Fruit fly (Drosophila melanogaster) whole organism: Measurements from ENCODE around the gene NANS.
A peak's percentile ranks its signal among the peaks of the same experiment; 100 is the strongest.

Source experiments
- CG8478 ChIP-seq: fragments of >200 bp; optimal IDR thresholded peaks from 2 replicates; lab custom pipeline; 2018; ENCODE audit warnings: inconsistent platforms
- Dll ChIP-seq: fragments of >200 bp; optimal IDR thresholded peaks from 2 replicates; lab custom pipeline; 2017
- EcR ChIP-seq, 2 experiments: fragments of >200 bp; optimal IDR thresholded peaks; 2 replicates each; lab custom pipeline; 2017; ENCODE audit warnings: missing biosample characterization in 2 of 2, missing genetic modification characterization in 2 of 2, missing genetic modification reagents in 2 of 2
- pan ChIP-seq: fragments of >200 bp; optimal IDR thresholded peaks from 2 replicates; lab custom pipeline; 2017
- psq ChIP-seq: fragments of >200 bp; optimal IDR thresholded peaks from 2 replicates; lab custom pipeline; 2017
- usp ChIP-seq: fragments of >200 bp; optimal IDR thresholded peaks from 2 replicates; lab custom pipeline; 2017; ENCODE audit warnings: missing biosample characterization, missing genetic modification characterization, mixed read lengths

NANS gene

DNA sequence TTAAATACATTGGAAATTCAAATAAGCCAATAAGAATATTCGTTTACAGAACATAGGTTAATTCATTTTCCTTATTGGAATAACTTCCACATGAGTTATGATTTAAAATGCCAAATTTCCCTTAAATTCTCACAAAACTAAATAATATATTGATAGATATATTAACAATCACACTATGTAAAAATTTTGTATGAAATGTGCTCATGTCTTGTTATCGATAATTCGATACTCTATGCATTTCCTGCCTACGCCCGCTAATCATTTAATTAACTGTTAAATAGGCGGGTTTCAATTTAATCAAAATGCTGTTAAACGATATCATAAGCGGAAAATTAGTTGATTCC, at the start of gene NANS:
Gene NANS (plus strand): TSS at position 269 of the 344 bp plus-strand sequence.
- TF ChIP-seq CG8478 (lab: Kevin White, UChicago) (no peak), usp (no peak), psq (lab: Kevin White, UChicago) (no peak), Dll (lab: Kevin White, UChicago) (no peak), pan (lab: Kevin White, UChicago) (no peak), EcR (GFP tag; optimal IDR thresholded peaks at IDR 0.05; lab: Kevin White, UChicago) (no peak)

DNA sequence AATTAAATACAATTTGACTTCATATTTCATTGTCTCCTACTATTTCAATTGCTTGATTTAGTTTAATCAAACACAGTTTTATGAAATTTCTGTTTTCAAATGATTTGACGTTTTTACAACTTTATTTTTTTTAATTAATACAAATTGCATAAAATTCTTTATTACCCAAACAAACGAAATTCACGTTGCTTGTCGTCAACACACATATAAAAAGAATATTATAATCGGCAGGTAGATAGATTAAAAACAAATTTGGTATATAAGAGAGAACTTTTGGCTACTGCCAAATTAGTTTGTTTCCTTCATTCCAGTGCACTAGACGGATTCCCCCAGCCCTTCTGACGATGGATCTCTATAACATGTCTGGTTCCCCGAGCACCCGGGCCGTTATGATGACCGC, 49.5 kb upstream of the NANS start, which contains the start of gene GstD6:
Gene GstD6 (plus strand): TSS at position 301 of the 400 bp plus-strand sequence.
- TF ChIP-seq psq (lab: Kevin White, UChicago) (no peak), CG8478 (lab: Kevin White, UChicago) (no peak), EcR (GFP tag; optimal IDR thresholded peaks at IDR 0.05; lab: Kevin White, UChicago) (no peak), Dll (lab: Kevin White, UChicago) (no peak), usp (no peak), pan (lab: Kevin White, UChicago) (no peak)

DNA sequence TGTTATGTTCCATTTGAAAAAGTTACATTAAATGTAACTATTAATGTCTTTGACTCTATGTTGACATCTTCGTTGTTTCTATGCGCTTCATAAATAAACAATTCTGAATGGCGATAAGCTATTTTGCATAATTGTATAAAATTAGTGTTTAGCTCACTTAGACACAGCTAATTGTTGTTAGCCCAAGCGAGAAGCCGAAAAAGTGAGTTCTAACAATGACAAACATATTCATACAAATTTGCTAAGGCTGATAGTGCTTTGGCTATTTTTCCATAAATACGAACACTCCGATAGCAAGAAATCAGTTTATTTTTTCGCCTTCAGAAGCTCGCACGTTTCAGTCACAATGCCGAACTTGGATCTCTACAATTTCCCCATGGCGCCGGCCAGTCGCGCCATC, 48.2 kb upstream of the NANS start, which contains the start of gene GstD7:
Gene GstD7 (plus strand): TSS at position 301 of the 400 bp plus-strand sequence.
- TF ChIP-seq Dll (lab: Kevin White, UChicago) (no peak), pan (lab: Kevin White, UChicago) (no peak), CG8478 (lab: Kevin White, UChicago) (no peak), usp (no peak), psq (lab: Kevin White, UChicago) (no peak), EcR (GFP tag; optimal IDR thresholded peaks at IDR 0.05; lab: Kevin White, UChicago) (no peak)

DNA sequence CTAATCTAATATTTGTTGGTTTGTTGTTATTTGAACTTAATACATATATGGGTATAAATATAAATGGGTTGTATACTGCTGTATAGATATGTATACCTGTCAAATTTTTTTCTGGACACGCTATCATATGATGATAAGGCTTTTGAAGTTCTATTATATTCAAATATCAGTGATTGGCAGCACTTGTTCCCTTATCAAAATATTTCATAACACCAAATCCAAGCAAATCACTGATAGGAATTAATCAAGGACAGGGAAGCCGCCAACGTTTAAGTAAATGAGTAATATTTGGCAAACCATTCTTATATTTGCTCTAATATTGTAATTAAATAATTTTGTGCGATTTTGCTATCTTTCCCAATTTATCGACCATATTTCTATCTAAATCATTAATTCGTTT, 47.1 kb upstream of the NANS start:
- TF ChIP-seq EcR (GFP tag; optimal IDR thresholded peaks at IDR 0.05; lab: Kevin White, UChicago) (no peak), pan (lab: Kevin White, UChicago) (no peak), Dll (lab: Kevin White, UChicago) (no peak), CG8478 (lab: Kevin White, UChicago) (no peak), psq (lab: Kevin White, UChicago) (no peak), usp (no peak)

DNA sequence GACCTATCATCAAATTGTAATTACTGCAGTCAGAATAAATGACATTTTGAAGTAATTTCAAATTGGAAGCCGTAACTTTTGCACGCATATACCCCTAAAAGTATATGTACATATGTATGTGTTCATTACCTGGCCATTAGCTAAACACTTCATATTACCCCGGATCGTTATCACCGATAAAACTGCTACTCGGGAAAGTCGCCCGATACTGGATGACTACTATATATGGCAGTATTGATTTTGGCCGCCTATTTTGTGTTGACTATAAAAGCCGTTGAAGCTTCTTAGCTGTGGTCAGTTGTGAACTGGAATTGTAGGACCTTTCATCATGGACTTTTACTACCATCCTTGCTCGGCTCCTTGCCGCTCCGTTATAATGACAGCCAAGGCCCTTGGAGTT, 46.7 kb upstream of the NANS start, which contains the start of gene GstD8:
Gene GstD8 (plus strand): TSS at position 301 of the 400 bp plus-strand sequence.
- TF ChIP-seq EcR (GFP tag; optimal IDR thresholded peaks at IDR 0.05; lab: Kevin White, UChicago) (no peak), Dll (lab: Kevin White, UChicago) (no peak), psq (lab: Kevin White, UChicago) (no peak), usp (no peak), pan (lab: Kevin White, UChicago) (no peak), CG8478 (lab: Kevin White, UChicago) (no peak)

DNA sequence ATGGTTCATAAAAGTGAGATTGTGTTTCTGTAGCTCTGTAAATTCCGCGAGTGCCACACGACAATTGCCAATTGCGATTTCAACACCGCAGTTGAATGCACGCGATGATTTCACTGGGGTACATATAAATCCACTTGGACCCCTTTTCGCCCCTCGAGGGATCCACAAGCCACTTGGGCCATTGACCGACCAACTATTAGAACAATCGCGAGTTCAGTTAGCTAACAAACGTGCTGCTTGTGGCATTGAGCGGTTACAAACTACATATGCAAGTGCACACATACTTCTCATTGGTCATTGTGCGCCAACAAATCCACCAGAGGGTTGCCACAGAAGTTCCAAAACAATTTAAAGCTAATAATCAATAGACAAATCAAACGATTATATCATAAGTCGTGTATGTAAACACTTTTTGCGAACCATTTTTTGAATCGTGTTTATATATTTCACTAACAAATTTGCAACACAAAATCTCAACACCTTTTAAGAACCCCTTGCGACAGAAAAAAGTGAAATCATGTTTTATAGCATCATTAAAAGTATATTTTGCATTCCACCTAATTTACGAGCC, 45.2 kb upstream of the NANS start:
- TF ChIP-seq CG8478 (lab: Kevin White, UChicago) (no peak), Dll (lab: Kevin White, UChicago) (no peak), EcR (GFP tag; optimal IDR thresholded peaks at IDR 0.05; lab: Kevin White, UChicago) (peak in 1 of 2 experiments; percentile 95), psq (lab: Kevin White, UChicago) (no peak)

DNA sequence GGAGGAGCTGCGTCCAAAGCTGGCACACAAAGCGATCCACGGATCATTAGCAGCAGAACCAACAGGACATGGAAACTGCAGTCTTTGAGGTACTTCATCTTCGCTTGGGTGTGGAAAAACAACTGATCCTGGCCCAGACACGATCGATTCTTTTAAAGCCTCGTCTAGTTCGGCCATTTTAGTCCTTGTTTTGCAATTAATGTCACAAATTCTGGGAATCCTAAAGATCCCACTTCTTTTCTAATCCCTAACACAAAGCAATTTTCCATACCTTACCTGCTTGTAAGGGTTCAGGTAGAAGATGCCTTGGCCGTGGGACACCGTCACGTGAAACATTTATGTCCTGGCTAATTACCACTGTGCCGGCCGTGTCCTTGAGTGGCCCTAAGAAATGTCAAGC, 43.8 kb upstream of the NANS start, which contains the start of gene CG10035:
Gene CG10035 (minus strand): TSS at position 129 of the 400 bp plus-strand sequence.
- TF ChIP-seq CG8478 (lab: Kevin White, UChicago) (no peak), psq (lab: Kevin White, UChicago) (no peak), pan (lab: Kevin White, UChicago) (no peak), Dll (lab: Kevin White, UChicago) (no peak), usp (no peak), EcR (GFP tag; optimal IDR thresholded peaks at IDR 0.05; lab: Kevin White, UChicago) (no peak)

DNA sequence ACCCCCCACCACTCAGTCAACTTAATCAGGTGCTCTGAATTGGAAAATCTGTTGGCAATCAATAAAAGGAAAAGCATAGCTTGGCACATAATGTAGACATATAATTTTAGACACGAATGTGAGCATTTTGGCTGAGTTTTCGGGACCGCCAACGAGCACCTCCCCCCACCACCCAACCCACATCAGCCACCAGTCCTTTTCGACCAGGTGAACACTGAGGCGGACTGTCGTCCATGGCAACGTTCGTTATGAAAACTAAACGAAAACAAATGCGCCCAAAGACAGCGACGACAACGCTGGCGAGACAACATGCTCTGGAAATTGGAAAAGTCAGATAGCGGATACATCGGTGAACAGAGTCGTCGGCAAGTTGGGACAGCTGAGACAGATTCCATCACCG, 43.3 kb upstream of the NANS start, which contains the start of gene GstD11:
Gene GstD11 (plus strand): TSS at position 301 of the 400 bp plus-strand sequence.
- TF ChIP-seq psq (lab: Kevin White, UChicago) (no peak), pan (lab: Kevin White, UChicago) (no peak), EcR (GFP tag; optimal IDR thresholded peaks at IDR 0.05; lab: Kevin White, UChicago) (no peak), Dll (lab: Kevin White, UChicago) (no peak), usp (no peak), CG8478 (lab: Kevin White, UChicago) (no peak)

DNA sequence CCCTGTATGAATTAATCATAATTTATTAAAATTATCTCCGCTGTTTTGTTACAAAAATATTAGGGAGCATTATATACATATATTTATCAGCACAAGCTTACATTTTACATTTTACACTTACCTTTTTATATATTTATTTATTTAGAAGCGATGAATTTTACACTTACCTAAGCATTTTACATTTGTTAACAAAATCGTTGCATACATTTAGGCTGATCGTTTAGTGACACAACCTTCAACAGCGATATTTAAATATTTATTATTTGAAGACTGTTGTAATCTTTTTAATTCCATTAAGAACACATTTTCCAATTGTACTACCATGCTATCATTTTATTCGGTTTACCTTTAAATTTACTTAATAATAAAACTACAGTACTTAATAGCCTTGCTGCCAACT, 42.6 kb upstream of the NANS start:
- TF ChIP-seq usp = no peak
- TF ChIP-seq EcR (GFP tag; optimal IDR thresholded peaks at IDR 0.05; lab: Kevin White, UChicago) = no peak
- TF ChIP-seq Dll (lab: Kevin White, UChicago) = no peak

DNA sequence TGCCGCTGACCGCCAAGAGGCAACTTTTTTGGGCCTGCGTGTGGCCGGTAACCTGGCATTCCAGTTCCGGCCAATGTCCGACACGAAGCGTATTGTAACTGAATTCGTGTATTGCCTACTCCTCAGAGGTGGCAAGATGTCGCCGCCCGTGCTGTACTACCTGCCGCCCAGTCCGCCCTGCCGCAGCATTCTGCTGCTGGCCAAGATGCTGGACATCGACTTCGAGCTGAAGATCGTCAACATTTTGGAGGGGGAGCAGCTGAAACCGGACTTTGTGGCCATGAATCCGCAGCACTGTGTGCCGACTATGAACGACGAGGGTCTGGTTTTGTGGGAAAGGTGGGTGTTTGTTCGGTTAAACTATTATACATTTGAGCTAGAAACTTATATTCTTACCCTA, 42.1 kb upstream of the NANS start:
- TF ChIP-seq psq (lab: Kevin White, UChicago) (no peak), usp (no peak), pan (lab: Kevin White, UChicago) (no peak), Dll (lab: Kevin White, UChicago) (no peak), CG8478 (lab: Kevin White, UChicago) (no peak), EcR (GFP tag; optimal IDR thresholded peaks at IDR 0.05; lab: Kevin White, UChicago) (no peak)

DNA sequence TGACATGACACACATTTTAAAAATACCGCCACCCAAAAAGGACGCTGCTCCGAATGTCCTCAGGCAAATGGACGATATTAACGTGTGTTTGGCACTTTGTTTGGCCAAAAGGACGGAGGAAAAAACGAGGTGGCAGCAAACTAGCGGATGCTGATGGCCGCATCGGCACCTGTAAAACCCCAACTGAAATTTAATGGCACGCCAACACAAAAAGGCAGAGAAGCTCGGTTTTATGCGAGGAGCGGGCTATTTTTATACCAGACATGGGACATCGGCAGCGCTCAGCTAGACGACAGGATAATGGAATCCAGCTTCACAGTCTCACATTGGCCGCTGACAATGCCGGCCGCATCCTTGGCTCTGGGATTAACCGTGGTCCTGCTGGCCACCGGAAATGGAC, 40.4 kb upstream of the NANS start, which contains the start of gene Sol1:
Gene Sol1 (plus strand): TSS at position 301 of the 400 bp plus-strand sequence.
- TF ChIP-seq EcR (GFP tag; optimal IDR thresholded peaks at IDR 0.05; lab: Kevin White, UChicago) = no peak
- TF ChIP-seq CG8478 (lab: Kevin White, UChicago) = no peak
- no peak for TF ChIP-seq Dll (lab: Kevin White, UChicago)
- no peak for TF ChIP-seq usp
- no peak for TF ChIP-seq pan (lab: Kevin White, UChicago)
- TF ChIP-seq psq (lab: Kevin White, UChicago) = no peak

DNA sequence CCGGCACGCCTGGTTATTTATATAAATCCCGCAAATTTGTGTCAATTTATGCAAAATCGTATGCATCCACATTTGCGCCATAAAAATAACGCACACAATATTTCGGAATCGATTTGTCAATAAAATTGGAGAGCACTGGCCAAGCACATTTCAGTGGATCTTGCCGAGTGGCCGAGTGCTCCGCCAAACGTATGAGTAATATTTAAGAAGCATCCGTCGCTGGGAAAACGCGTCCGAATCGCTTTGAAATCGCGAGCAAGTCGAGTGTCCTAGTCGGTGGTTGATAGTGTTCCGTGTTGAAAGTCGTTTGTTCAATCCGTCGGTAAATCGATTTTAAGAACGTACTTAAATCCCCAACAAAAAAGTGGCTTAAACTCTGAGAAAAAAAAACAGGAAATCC, 39.4 kb upstream of the NANS start, which contains the start of gene CG33098:
Gene CG33098 (plus strand): TSS at position 224 of the 400 bp plus-strand sequence.
- TF ChIP-seq CG8478 (lab: Kevin White, UChicago) = no peak
- no peak for TF ChIP-seq EcR (GFP tag; optimal IDR thresholded peaks at IDR 0.05; lab: Kevin White, UChicago)
- no peak for TF ChIP-seq Dll (lab: Kevin White, UChicago)
- no peak for TF ChIP-seq usp
- TF ChIP-seq psq (lab: Kevin White, UChicago) = no peak
- no peak for TF ChIP-seq pan (lab: Kevin White, UChicago)
